Fruit fly (Drosophila melanogaster) whole organism, embryonic: ENCODE measurements around the gene CG4020.

Experiments used
- Ada2b ChIP-seq: fragments of 200-800 bp; sonication (Bioruptor generic); IDR thresholded peaks from 2 replicates; pipeline ENCODE4 v1.3.6; 2022; ENCODE audit warnings: missing biosample characterization, missing genetic modification characterization
- CG10462 ChIP-seq: fragments of 200-800 bp; sonication (Bioruptor generic); optimal IDR thresholded peaks from 2 replicates; lab custom pipeline; 2016; ENCODE audit warnings: missing biosample characterization, missing genetic modification characterization
- CG12071 ChIP-seq: fragments of 200-800 bp; sonication (Bioruptor generic); optimal IDR thresholded peaks from 3 replicates; lab custom pipeline; 2018; ENCODE audit warnings: missing biosample characterization, mild to moderate bottlenecking, missing genetic modification characterization
- CG12744 ChIP-seq: fragments of 200-800 bp; sonication (Bioruptor generic); optimal IDR thresholded peaks from 2 replicates; lab custom pipeline; 2016; ENCODE audit warnings: missing biosample characterization, missing genetic modification characterization
- CG13123 ChIP-seq: fragments of 200-800 bp; sonication (Bioruptor generic); optimal IDR thresholded peaks from 2 replicates; lab custom pipeline; 2016; ENCODE audit warnings: missing biosample characterization, missing genetic modification characterization
- CG13775 ChIP-seq: fragments of 200-800 bp; sonication (Bioruptor generic); optimal IDR thresholded peaks from 3 replicates; lab custom pipeline; 2017; ENCODE audit warnings: missing biosample characterization, mild to moderate bottlenecking, missing genetic modification characterization
- CG14710 ChIP-seq: fragments of 200-800 bp; sonication (Bioruptor generic); optimal IDR thresholded peaks from 3 replicates; lab custom pipeline; 2019; ENCODE audit warnings: missing biosample characterization, mild to moderate bottlenecking, missing genetic modification characterization, moderate library complexity
- CG16863 ChIP-seq: fragments of 200-800 bp; sonication (Bioruptor generic); optimal IDR thresholded peaks from 3 replicates; lab custom pipeline; 2016; ENCODE audit warnings: missing biosample characterization, missing genetic modification characterization
- CG17361 ChIP-seq: fragments of 200-800 bp; sonication (Bioruptor generic); IDR thresholded peaks from 3 replicates; pipeline ENCODE4 v1.3.6; 2022; ENCODE audit warnings: missing biosample characterization, missing genetic modification characterization
- CG17802 ChIP-seq: fragments of 200-800 bp; sonication (Bioruptor generic); optimal IDR thresholded peaks from 2 replicates; lab custom pipeline; 2018; ENCODE audit warnings: missing biosample characterization, mild to moderate bottlenecking, missing genetic modification characterization, moderate library complexity
- CG4404 ChIP-seq: fragments of 200-800 bp; sonication (Bioruptor generic); IDR thresholded peaks from 2 replicates; pipeline ENCODE4 v1.3.6; 2022; ENCODE audit warnings: missing biosample characterization, missing genetic modification characterization
- CG4424 ChIP-seq: fragments of 200-800 bp; sonication (Bioruptor generic); optimal IDR thresholded peaks from 3 replicates; lab custom pipeline; 2016; ENCODE audit warnings: missing biosample characterization, missing genetic modification characterization
- CG4820 ChIP-seq: fragments of 200-800 bp; sonication (Bioruptor generic); optimal IDR thresholded peaks from 3 replicates; lab custom pipeline; 2016; ENCODE audit warnings: missing biosample characterization, missing genetic modification characterization
- CG7745 ChIP-seq: fragments of 200-800 bp; sonication (Bioruptor generic); optimal IDR thresholded peaks from 2 replicates; lab custom pipeline; 2018; ENCODE audit warnings: missing biosample characterization, mild to moderate bottlenecking, missing genetic modification characterization, moderate library complexity
- CG7786 ChIP-seq: fragments of 200-800 bp; sonication (Bioruptor generic); optimal IDR thresholded peaks from 2 replicates; lab custom pipeline; 2016; ENCODE audit warnings: missing biosample characterization, missing genetic modification characterization
- CG8281 ChIP-seq: fragments of 200-800 bp; sonication (Bioruptor generic); optimal IDR thresholded peaks from 2 replicates; lab custom pipeline; 2018; ENCODE audit warnings: missing biosample characterization, mild to moderate bottlenecking, missing genetic modification characterization, moderate library complexity
- CG9437 ChIP-seq: fragments of 200-800 bp; sonication (Bioruptor generic); optimal IDR thresholded peaks from 2 replicates; lab custom pipeline; 2018; ENCODE audit warnings: missing biosample characterization, mild to moderate bottlenecking, missing genetic modification characterization
- Dip3 ChIP-seq: fragments of 200-800 bp; sonication (Bioruptor generic); optimal IDR thresholded peaks from 3 replicates; lab custom pipeline; 2016; ENCODE audit warnings: missing biosample characterization, missing genetic modification characterization
- Hey ChIP-seq: fragments of 200-800 bp; sonication (Bioruptor generic); optimal IDR thresholded peaks from 3 replicates; lab custom pipeline; 2018; ENCODE audit warnings: missing biosample characterization, mild to moderate bottlenecking, missing genetic modification characterization
- HmgZ ChIP-seq: fragments of 200-800 bp; sonication (Bioruptor generic); optimal IDR thresholded peaks from 2 replicates; lab custom pipeline; 2018; ENCODE audit warnings: missing biosample characterization, mild to moderate bottlenecking, missing genetic modification characterization
- Hmr ChIP-seq: fragments of 200-800 bp; sonication (Bioruptor generic); optimal IDR thresholded peaks from 3 replicates; lab custom pipeline; 2017; ENCODE audit warnings: mild to moderate bottlenecking, missing biosample characterization, missing genetic modification reagents, missing genetic modification characterization
- Hmx ChIP-seq: fragments of 200-800 bp; sonication (Bioruptor generic); optimal IDR thresholded peaks from 2 replicates; lab custom pipeline; 2016; ENCODE audit warnings: missing biosample characterization, missing genetic modification characterization
- Hr3 ChIP-seq: fragments of 200-800 bp; sonication (Bioruptor generic); optimal IDR thresholded peaks from 3 replicates; lab custom pipeline; 2016; ENCODE audit warnings: missing biosample characterization, missing genetic modification characterization
- Hr51 ChIP-seq, 2 experiments: fragments of 200-800 bp; sonication (Bioruptor generic); optimal IDR thresholded peaks; 2 replicates in 1 of 2; 3 replicates in 1 of 2; lab custom pipeline; 2016 to 2018; ENCODE audit warnings: missing biosample characterization in 2 of 2, missing genetic modification characterization in 2 of 2, mild to moderate bottlenecking in 1 of 2, moderate library complexity in 1 of 2
- NC2β ChIP-seq: fragments of 200-800 bp; sonication (Bioruptor generic); optimal IDR thresholded peaks from 2 replicates; lab custom pipeline; 2016; ENCODE audit warnings: missing biosample characterization, missing genetic modification characterization
- NK7.1 ChIP-seq: fragments of 200-800 bp; sonication (Bioruptor generic); optimal IDR thresholded peaks from 3 replicates; lab custom pipeline; 2016; ENCODE audit warnings: missing biosample characterization, missing genetic modification characterization
- NfI ChIP-seq: fragments of 200-800 bp; sonication (Bioruptor generic); optimal IDR thresholded peaks from 3 replicates; lab custom pipeline; 2018; ENCODE audit warnings: missing biosample characterization, mild to moderate bottlenecking, missing genetic modification characterization, moderate library complexity
- Ptx1 ChIP-seq: fragments of 200-800 bp; sonication (Bioruptor generic); IDR thresholded peaks from 2 replicates; pipeline ENCODE4 v1.3.6; 2022; ENCODE audit warnings: missing biosample characterization, missing genetic modification characterization
- Scr ChIP-seq: fragments of 200-800 bp; sonication (Bioruptor generic); IDR thresholded peaks from 2 replicates; pipeline ENCODE4 v1.3.6; 2022; ENCODE audit warnings: missing biosample characterization, missing genetic modification characterization; ENCODE audit not compliant: partially characterized antibody
- Ssrp ChIP-seq: fragments of 200-800 bp; sonication (Bioruptor generic); optimal IDR thresholded peaks from 2 replicates; lab custom pipeline; 2018; ENCODE audit warnings: missing biosample characterization, mild to moderate bottlenecking, missing genetic modification characterization, moderate library complexity
- Stat92E ChIP-seq, 3 experiments: fragments of >200 bp in 2 of 3; fragments of 200-800 bp in 1 of 3; sonication (Bioruptor generic) in 1 of 3; optimal IDR thresholded peaks; 2 replicates each; lab custom pipeline; 2017 to 2019; ENCODE audit warnings: missing biosample characterization in 3 of 3, missing genetic modification characterization in 3 of 3, mild to moderate bottlenecking in 1 of 3, moderate library complexity in 1 of 3
- Xbp1 ChIP-seq: fragments of 200-800 bp; sonication (Bioruptor generic); optimal IDR thresholded peaks from 3 replicates; lab custom pipeline; 2016; ENCODE audit warnings: missing biosample characterization, mild to moderate bottlenecking, missing genetic modification characterization
- YL-1 ChIP-seq: fragments of 200-800 bp; sonication (Bioruptor generic); optimal IDR thresholded peaks from 3 replicates; lab custom pipeline; 2017; ENCODE audit warnings: missing biosample characterization, mild to moderate bottlenecking, missing genetic modification characterization
- ac ChIP-seq: fragments of 200-800 bp; sonication (Bioruptor generic); optimal IDR thresholded peaks from 3 replicates; lab custom pipeline; 2017; ENCODE audit warnings: missing biosample characterization, mild to moderate bottlenecking, missing genetic modification characterization
- bbx ChIP-seq: fragments of 200-800 bp; sonication (Bioruptor generic); IDR thresholded peaks from 2 replicates; pipeline ENCODE4 v1.3.6; 2022; ENCODE audit warnings: missing biosample characterization, missing genetic modification characterization; ENCODE audit not compliant: partially characterized antibody
- bcd ChIP-seq: fragments of 200-800 bp; sonication (Bioruptor generic); optimal IDR thresholded peaks from 2 replicates; lab custom pipeline; 2017; ENCODE audit warnings: missing biosample characterization, mild to moderate bottlenecking, missing genetic modification characterization
- bowl ChIP-seq: fragments of 200-800 bp; sonication (Bioruptor generic); IDR thresholded peaks from 2 replicates; pipeline ENCODE4 v1.3.6; 2022; ENCODE audit warnings: missing biosample characterization, missing genetic modification characterization
- disco-r ChIP-seq: fragments of 200-800 bp; sonication (Bioruptor generic); optimal IDR thresholded peaks from 2 replicates; lab custom pipeline; 2016; ENCODE audit warnings: missing biosample characterization, missing genetic modification characterization
- dm ChIP-seq: fragments of 200-800 bp; sonication (Bioruptor generic); optimal IDR thresholded peaks from 3 replicates; lab custom pipeline; 2016; ENCODE audit warnings: missing biosample characterization, missing genetic modification characterization
- dpn ChIP-seq, 2 experiments: fragments of 200-800 bp; sonication (Bioruptor generic); optimal IDR thresholded peaks; 3 replicates each; lab custom pipeline; 2016; ENCODE audit warnings: missing biosample characterization in 2 of 2, missing genetic modification characterization in 2 of 2
- emc ChIP-seq: fragments of 200-800 bp; sonication (Bioruptor generic); optimal IDR thresholded peaks from 2 replicates; lab custom pipeline; 2016; ENCODE audit warnings: missing biosample characterization, missing genetic modification characterization
- fd102C ChIP-seq: fragments of 200-800 bp; sonication (Bioruptor generic); optimal IDR thresholded peaks from 2 replicates; lab custom pipeline; 2018; ENCODE audit warnings: missing biosample characterization, mild to moderate bottlenecking, missing genetic modification characterization, moderate library complexity
- fd96Cb ChIP-seq: fragments of 200-800 bp; sonication (Bioruptor generic); optimal IDR thresholded peaks from 2 replicates; lab custom pipeline; 2018; ENCODE audit warnings: missing biosample characterization, mild to moderate bottlenecking, missing genetic modification characterization, moderate library complexity
- lmd ChIP-seq: fragments of 200-800 bp; sonication (Bioruptor generic); IDR thresholded peaks from 2 replicates; pipeline ENCODE4 v1.3.6; 2022; ENCODE audit warnings: missing biosample characterization, missing genetic modification characterization
- nau ChIP-seq: fragments of 200-800 bp; sonication (Bioruptor generic); optimal IDR thresholded peaks from 3 replicates; lab custom pipeline; 2017; ENCODE audit warnings: missing biosample characterization, mild to moderate bottlenecking, missing genetic modification characterization, missing genetic modification reagents
- nerfin-2 ChIP-seq: fragments of 200-800 bp; sonication (Bioruptor generic); IDR thresholded peaks from 2 replicates; pipeline ENCODE4 v1.3.6; 2022; ENCODE audit warnings: missing biosample characterization, missing genetic modification characterization; ENCODE audit not compliant: partially characterized antibody
- pfk ChIP-seq: fragments of 200-800 bp; sonication (Bioruptor generic); optimal IDR thresholded peaks from 2 replicates; lab custom pipeline; 2018; ENCODE audit warnings: missing biosample characterization, mild to moderate bottlenecking, missing genetic modification characterization, moderate library complexity
- sd ChIP-seq: fragments of 200-800 bp; sonication (Bioruptor generic); optimal IDR thresholded peaks from 3 replicates; lab custom pipeline; 2018; ENCODE audit warnings: missing biosample characterization, mild to moderate bottlenecking, missing genetic modification characterization, moderate library complexity
- tgo ChIP-seq: fragments of 200-800 bp; sonication (Bioruptor generic); IDR thresholded peaks from 3 replicates; pipeline ENCODE4 v1.3.6; 2022; ENCODE audit warnings: missing biosample characterization, missing genetic modification characterization
- toy ChIP-seq: fragments of 200-800 bp; sonication (Bioruptor generic); IDR thresholded peaks from 2 replicates; pipeline ENCODE4 v1.3.6; 2022; ENCODE audit warnings: missing biosample characterization, missing genetic modification characterization
- zfh1 ChIP-seq: fragments of 200-800 bp; sonication (Bioruptor generic); IDR thresholded peaks from 3 replicates; pipeline ENCODE4 v1.3.6; 2022; ENCODE audit warnings: missing biosample characterization, missing genetic modification characterization

Gene CG4020

DNA sequence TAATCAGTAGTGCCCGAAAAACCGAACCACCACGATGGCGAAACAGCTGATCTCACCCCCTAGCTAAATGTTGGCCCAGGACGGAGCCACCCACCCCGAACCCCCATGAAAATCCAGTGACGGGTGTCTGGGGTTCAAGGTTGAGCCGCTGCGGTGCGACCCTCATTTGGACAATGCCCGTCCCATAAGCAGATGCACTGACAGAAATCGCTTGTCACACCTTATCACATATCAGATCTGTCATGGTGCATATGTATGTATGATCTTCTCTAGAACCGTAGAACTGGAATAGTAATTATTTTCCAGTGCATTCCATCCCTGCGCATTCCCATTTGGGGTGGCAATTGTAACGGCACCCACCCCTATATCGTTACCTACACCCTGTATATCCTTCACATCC is 16.6 kb upstream of the CG4020 start (continued):
- no peak for TF ChIP-seq CG8281 (tag; lab: Kevin White, UChicago)
- TF ChIP-seq CG17361 (GFP tag; lab: Robert Waterston, UW): 0 out of 3 replicates have a peak, but pooled peaks have one; percentile 14
- TF ChIP-seq CG10462: no peak
- no peak for TF ChIP-seq fd102C
- TF ChIP-seq CG16863 (GFP tag; lab: Kevin White, UChicago): peak; percentile 34
- TF ChIP-seq dm (GFP tag; lab: Kevin White, UChicago): no peak
- TF ChIP-seq nerfin-2 (GFP tag; lab: Robert Waterston, UW): no peak
- TF ChIP-seq CG13775 (GFP tag; lab: Kevin White, UChicago): no peak
- no peak for TF ChIP-seq disco-r (GFP tag; lab: Kevin White, UChicago)
- TF ChIP-seq HmgZ: no peak
- no peak for TF ChIP-seq bowl (GFP tag; lab: Robert Waterston, UW)
- no peak for TF ChIP-seq NK7.1 (GFP tag; lab: Kevin White, UChicago)
- no peak for TF ChIP-seq ac (GFP tag; lab: Kevin White, UChicago)
- TF ChIP-seq Hmr: peak; percentile 27
- TF ChIP-seq NC2β (GFP tag; lab: Kevin White, UChicago): peak; percentile 56
- TF ChIP-seq CG17802 (tag; lab: Kevin White, UChicago): no peak
- TF ChIP-seq CG12744 (GFP tag; lab: Kevin White, UChicago): no peak
- TF ChIP-seq fd96Cb (tag; lab: Kevin White, UChicago): peak; percentile 17
- no peak for TF ChIP-seq Dip3 (GFP tag; lab: Kevin White, UChicago)
- TF ChIP-seq CG4404: 0 out of 2 replicates have a peak, but pooled peaks have one; percentile 13
- TF ChIP-seq tgo: peak; percentile 32; the same call in 1 of the 3 replicates
- TF ChIP-seq sd: peak; percentile 1
- peak; percentile 54 for TF ChIP-seq Hey (tag; lab: Kevin White, UChicago)
- TF ChIP-seq Ssrp (tag; lab: Kevin White, UChicago): no peak
- TF ChIP-seq CG4820 (GFP tag; lab: Kevin White, UChicago): no peak
- TF ChIP-seq CG9437 (GFP tag; lab: Kevin White, UChicago): no peak
- TF ChIP-seq Ptx1 (GFP tag; lab: Robert Waterston, UW): 0 out of 2 replicates have a peak, but pooled peaks have one; percentile 15
- no peak for TF ChIP-seq Ada2b (GFP tag; lab: Robert Waterston, UW)
- no peak for TF ChIP-seq nau (GFP tag; lab: Kevin White, UChicago)
- no peak for TF ChIP-seq YL-1 (GFP tag; lab: Kevin White, UChicago)
- no peak for TF ChIP-seq Scr (GFP tag; lab: Robert Waterston, UW)
- TF ChIP-seq emc: no peak
- no peak for TF ChIP-seq CG7786 (GFP tag; lab: Kevin White, UChicago)
- peak; percentile 41 for TF ChIP-seq CG4424 (GFP tag; lab: Kevin White, UChicago)
- TF ChIP-seq NfI: no peak
- TF ChIP-seq CG7745 (tag; lab: Kevin White, UChicago): no peak
- TF ChIP-seq Hr3 (GFP tag; lab: Kevin White, UChicago): peak; percentile 2
- peak; percentile 34 for TF ChIP-seq CG14710
- no peak for TF ChIP-seq toy (GFP tag; lab: Robert Waterston, UW)
- TF ChIP-seq bcd (GFP tag; lab: Kevin White, UChicago): no peak
- no peak for TF ChIP-seq lmd
- no peak for TF ChIP-seq CG13123 (GFP tag; lab: Kevin White, UChicago)
- no peak for TF ChIP-seq Stat92E (GFP tag; optimal IDR thresholded peaks at IDR 0.05; lab: Kevin White, UChicago)
- no peak for TF ChIP-seq pfk (GFP tag; lab: Kevin White, UChicago)
- TF ChIP-seq dpn (GFP tag; optimal IDR thresholded peaks at IDR 0.05; lab: Kevin White, UChicago): peak in 1 of 2 experiments; percentile 34
- TF ChIP-seq CG12071 (GFP tag; lab: Kevin White, UChicago): peak; percentile 34
- TF ChIP-seq Hmx (GFP tag; lab: Kevin White, UChicago): no peak
- TF ChIP-seq zfh1 (GFP tag; lab: Robert Waterston, UW): peak; percentile 63; the same call in 1 of the 3 replicates
- no peak for TF ChIP-seq bbx (GFP tag; lab: Robert Waterston, UW)
- TF ChIP-seq Hr51 (GFP tag; optimal IDR thresholded peaks at IDR 0.05; lab: Kevin White, UChicago): no peak
- TF ChIP-seq Xbp1 (GFP tag; lab: Kevin White, UChicago): peak; percentile 20
